Worm (Caenorhabditis elegans) whole organism, L1 larva: ENCODE measurements around the gene ppat-1.
A peak's percentile ranks its signal among the peaks of the same experiment; 100 is the strongest.

Source experiments
- elt-3 ChIP-seq, 6 experiments: fragments of 150-350 bp in 1 of 6; sonication (generic microtip); optimal IDR thresholded peaks; 2 replicates each; lab custom pipeline; 2017 to 2018; ENCODE audit warnings: missing biosample characterization in 6 of 6, missing genetic modification characterization in 6 of 6, inconsistent platforms in 1 of 6
- lsy-2 ChIP-seq, 2 experiments: fragments of 150-350 bp; optimal IDR thresholded peaks; 2 replicates each; lab custom pipeline; 2014; ENCODE audit warnings: missing biosample characterization in 2 of 2, missing genetic modification characterization in 2 of 2
- nhr-28 ChIP-seq: fragments of 150-350 bp; optimal IDR thresholded peaks from 2 replicates; lab custom pipeline; 2014; ENCODE audit warnings: missing biosample characterization, missing genetic modification characterization
- unc-62 ChIP-seq: fragments of 150-350 bp; optimal IDR thresholded peaks from 2 replicates; lab custom pipeline; 2014; ENCODE audit warnings: missing biosample characterization, missing genetic modification reagents, missing genetic modification characterization
- zag-1 ChIP-seq: fragments of 150-350 bp; optimal IDR thresholded peaks from 2 replicates; lab custom pipeline; 2014; ENCODE audit warnings: missing biosample characterization, missing genetic modification characterization

DNA sequence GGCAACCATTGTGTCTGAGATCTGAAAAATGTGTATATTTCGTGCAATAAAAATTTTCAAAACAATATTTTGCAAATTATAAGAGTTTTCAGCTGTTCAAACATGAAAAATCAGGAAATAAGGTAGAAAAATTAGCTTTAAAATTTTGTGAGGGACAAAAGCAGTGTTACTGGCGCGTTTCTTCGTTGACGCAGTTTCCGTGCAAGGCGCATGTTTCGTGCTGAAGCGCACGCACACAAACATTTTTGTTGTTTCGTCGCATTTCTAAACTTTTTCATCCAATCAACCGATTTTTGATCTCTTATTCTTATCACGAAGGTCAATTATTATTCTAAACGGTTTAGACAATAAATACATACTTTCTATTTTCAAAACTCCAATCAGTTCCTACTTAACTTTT, 4.2 kb downstream of the ppat-1 start, which contains the start of gene nifk-1:
- no peak for TF ChIP-seq nhr-28 (tag; lab: Kevin White, UChicago)
- TF ChIP-seq elt-3 (tag; optimal IDR thresholded peaks at IDR 0.05; lab: Kevin White, UChicago), result peak in 2 of 6 experiments; percentile 55 to 81
- no peak for TF ChIP-seq unc-62 (GFP tag; lab: Kevin White, UChicago)
- no peak for TF ChIP-seq zag-1
- peak; percentile 75 to 84 for TF ChIP-seq lsy-2 (tag; optimal IDR thresholded peaks at IDR 0.05; lab: Kevin White, UChicago)
